Worm (Caenorhabditis elegans): ENCODE measurements around the gene vha-9.

- TF ChIP-seq dao-5 (tag; optimal IDR thresholded peaks at IDR 0.05) (no peak), him-1 (tag; optimal IDR thresholded peaks at IDR 0.05) (no peak)
These were observed 5.8 kb upstream of the vha-9 start, which contains the start of gene ZK970.8 for ce11 chrII:10309337-10309736.

Data from whole organism, L4/young adult.